Worm (Caenorhabditis elegans) whole organism, L4/young adult: ENCODE data around the gene R10D12.10.
A peak's percentile ranks its signal among the peaks of the same experiment; 100 is the strongest.

Experiments
- W03F9.2 ChIP-seq: fragments of 150-350 bp; optimal IDR thresholded peaks from 2 replicates; lab custom pipeline; 2014; ENCODE audit warnings: missing biosample characterization, missing genetic modification characterization
- dao-5 ChIP-seq: sonication (generic microtip); optimal IDR thresholded peaks from 2 replicates; lab custom pipeline; 2016; ENCODE audit warnings: missing genotype, missing genetic modification characterization, moderate library complexity, missing compliant biosample characterization
- him-1 ChIP-seq: sonication (generic microtip); optimal IDR thresholded peaks from 2 replicates; lab custom pipeline; 2016; ENCODE audit warnings: missing genotype, missing genetic modification reagents, missing genetic modification characterization, missing compliant biosample characterization

The R10D12.10 gene

DNA sequence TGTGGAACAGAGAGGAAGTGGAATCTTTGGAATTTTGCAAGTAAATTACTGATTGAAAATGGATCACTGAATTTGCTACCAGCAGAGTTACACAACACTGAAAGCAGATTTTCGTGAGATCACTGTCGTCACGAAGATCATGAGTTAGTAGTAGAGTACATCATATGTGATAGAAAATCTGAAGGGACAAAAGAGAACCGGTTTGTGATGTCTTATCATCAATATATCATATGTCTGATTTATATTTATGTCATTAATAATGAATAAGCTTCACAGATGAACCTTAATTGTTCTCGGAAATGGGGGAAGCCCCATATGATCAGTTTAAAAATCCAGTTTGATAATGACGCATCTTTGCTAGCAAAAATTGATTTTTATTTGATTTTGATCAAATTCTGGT lies 22.1 kb downstream of the R10D12.10 start:
- TF ChIP-seq W03F9.2 (tag; lab: Kevin White, UChicago) (no peak), dao-5 (no peak), him-1 (tag; lab: Kevin White, UChicago) (no peak)

ce11 chrV:13935423-13935822 lies 22.7 kb downstream of the R10D12.10 start:
- TF ChIP-seq W03F9.2 (tag; lab: Kevin White, UChicago): no peak
- TF ChIP-seq him-1 (tag; lab: Kevin White, UChicago): no peak
- no peak for TF ChIP-seq dao-5

DNA sequence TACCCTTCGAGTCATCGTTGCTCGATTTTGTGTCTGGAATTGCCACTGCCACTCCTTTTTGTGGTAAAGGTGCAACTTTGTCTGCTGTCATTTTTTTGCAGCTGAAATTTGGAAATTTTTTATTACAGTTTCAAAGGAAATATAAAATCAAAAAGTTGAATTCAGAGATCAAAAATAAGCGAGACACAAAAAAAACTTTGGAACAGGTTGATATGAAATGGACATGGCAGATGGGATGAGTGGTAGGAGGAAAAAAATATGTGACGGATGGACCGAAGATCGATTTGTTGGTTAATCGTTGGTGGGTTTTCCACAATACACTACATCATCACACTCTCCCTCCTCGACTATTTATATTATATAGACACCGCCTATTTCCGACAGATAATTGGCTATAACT lies 23.6 kb downstream of the R10D12.10 start, which contains the start of gene R10D12.1:
R10D12.1 (minus strand) TSS at position 101 of the 400 bp plus-strand sequence.
- TF ChIP-seq him-1 (tag; lab: Kevin White, UChicago): no peak
- TF ChIP-seq dao-5: no peak
- TF ChIP-seq W03F9.2 (tag; lab: Kevin White, UChicago): no peak

ce11 chrV:13931952-13932351 lies 26.2 kb downstream of the R10D12.10 start:
- no peak for TF ChIP-seq him-1 (tag; lab: Kevin White, UChicago)
- TF ChIP-seq W03F9.2 (tag; lab: Kevin White, UChicago): no peak
- no peak for TF ChIP-seq dao-5

DNA sequence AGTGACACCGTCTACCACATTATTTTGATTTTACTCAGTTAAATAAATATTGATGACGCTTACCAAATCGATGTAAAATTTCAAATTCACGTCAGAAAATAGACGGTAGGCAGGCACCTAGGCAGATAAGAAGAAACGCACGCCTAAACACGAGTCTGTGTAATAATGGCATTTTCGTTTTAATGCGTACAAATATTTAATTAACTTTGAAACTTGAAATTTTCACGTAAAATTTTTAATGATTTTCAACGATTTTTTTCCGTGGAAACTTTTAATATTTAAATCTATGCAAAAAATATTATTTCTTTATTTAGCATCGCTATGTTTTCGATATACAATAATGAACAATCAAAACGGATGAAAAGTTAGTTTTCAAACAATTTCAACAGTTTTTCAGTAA lies 26.9 kb downstream of the R10D12.10 start, which contains the start of gene C06B3.16:
C06B3.16 (plus strand) TSS at position 301 of the 400 bp plus-strand sequence.
- TF ChIP-seq him-1 (tag; lab: Kevin White, UChicago) (no peak), W03F9.2 (tag; lab: Kevin White, UChicago) (no peak), dao-5 (no peak)

- TF ChIP-seq dao-5 (no peak), W03F9.2 (tag; lab: Kevin White, UChicago) (no peak), him-1 (tag; lab: Kevin White, UChicago) (no peak)
These were observed 28.6 kb downstream of the R10D12.10 start, which contains the start of gene srxa-13 for ce11 chrV:13929503-13929902. Gene srxa-13, plus strand, starts transcription at chrV:13929803.

ce11 chrV:13926398-13926797 lies 31.7 kb downstream of the R10D12.10 start, which contains the start of gene srxa-12:
Gene srxa-12, plus strand, starts transcription at chrV:13926698.
- TF ChIP-seq dao-5 (no peak), him-1 (tag; lab: Kevin White, UChicago) (no peak), W03F9.2 (tag; lab: Kevin White, UChicago) (no peak)

DNA sequence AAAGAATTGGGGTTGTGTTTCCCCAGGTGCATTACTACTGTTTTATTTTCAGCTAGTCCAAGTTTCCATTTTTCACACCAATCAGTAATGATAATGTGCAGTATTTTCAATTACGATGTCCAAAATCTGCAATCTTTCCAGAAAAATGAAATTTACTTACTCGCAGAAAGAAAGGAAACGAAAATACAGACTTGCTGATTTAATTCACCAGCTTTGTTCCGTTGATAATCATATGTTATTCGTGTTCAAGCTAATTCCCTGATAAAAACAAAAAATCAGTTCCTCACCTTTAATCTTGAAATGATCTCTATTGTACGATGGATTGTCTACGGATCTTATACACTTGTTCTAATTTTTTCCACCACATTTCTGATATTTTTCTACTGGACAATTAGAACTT lies 34.3 kb downstream of the R10D12.10 start, which contains the start of gene srxa-11:
srxa-11 (plus strand) TSS at position 301 of the 400 bp plus-strand sequence.
- TF ChIP-seq dao-5: no peak
- no peak for TF ChIP-seq W03F9.2 (tag; lab: Kevin White, UChicago)
- no peak for TF ChIP-seq him-1 (tag; lab: Kevin White, UChicago)

ce11 chrV:13920730-13921129 lies 37.4 kb downstream of the R10D12.10 start, which contains the start of gene srx-42:
Gene srx-42, plus strand, starts transcription at chrV:13921030.
- TF ChIP-seq dao-5: no peak
- TF ChIP-seq W03F9.2 (tag; lab: Kevin White, UChicago): no peak

- no peak for TF ChIP-seq dao-5
These were observed 39.8 kb downstream of the R10D12.10 start, which contains the start of gene str-250 for ce11 chrV:13918341-13918740. Gene str-250, plus strand, starts transcription at chrV:13918641.

DNA sequence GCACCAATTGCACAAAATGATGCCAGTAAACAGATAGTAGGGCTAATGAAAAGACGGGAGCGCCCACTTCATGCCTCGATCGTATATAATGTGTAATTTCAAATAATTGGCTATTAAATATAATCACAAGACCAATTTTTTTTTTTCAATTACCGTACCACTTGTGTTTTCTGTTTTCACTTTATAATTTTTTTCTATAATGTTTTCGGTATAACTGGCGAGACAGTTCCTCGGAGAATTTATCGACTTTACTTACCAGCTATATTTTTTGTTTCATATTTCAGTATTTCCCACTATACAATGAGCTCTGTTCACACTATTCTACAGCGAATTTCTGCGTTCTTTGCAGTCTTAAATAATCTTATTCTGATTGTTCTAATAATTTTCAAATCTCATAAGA lies 42.0 kb downstream of the R10D12.10 start, which contains the start of gene str-252:
str-252 (plus strand) TSS at position 301 of the 400 bp plus-strand sequence.
- TF ChIP-seq W03F9.2 (tag; lab: Kevin White, UChicago) (no peak), him-1 (tag; lab: Kevin White, UChicago) (no peak), dao-5 (no peak)

- TF ChIP-seq him-1 (tag; lab: Kevin White, UChicago): no peak
- no peak for TF ChIP-seq W03F9.2 (tag; lab: Kevin White, UChicago)
- TF ChIP-seq dao-5: no peak
These were observed 42.8 kb downstream of the R10D12.10 start, which contains the start of gene gcy-32 for ce11 chrV:13915390-13915789. Gene gcy-32, minus strand, starts transcription at chrV:13915490.

DNA sequence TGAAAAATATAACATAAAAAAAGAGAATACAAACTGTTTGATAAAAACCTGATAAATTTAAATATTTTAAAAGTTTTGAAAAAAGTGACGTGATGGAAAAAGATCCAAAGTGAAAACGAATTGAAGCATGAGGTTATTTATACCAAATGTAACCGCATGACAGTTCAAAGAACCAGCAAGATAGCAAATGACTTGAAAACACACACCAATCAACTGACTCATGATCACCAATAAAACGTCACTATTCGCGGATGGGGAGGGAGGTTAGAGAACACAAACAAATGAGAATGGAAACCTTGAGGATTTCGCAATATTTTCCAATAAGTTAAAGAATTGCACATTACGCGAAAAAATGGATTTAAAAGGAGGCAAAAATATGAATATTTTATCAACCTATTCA lies 48.7 kb downstream of the R10D12.10 start, which contains the start of gene C06B3.7:
C06B3.7 (plus strand) TSS at position 287 of the 400 bp plus-strand sequence.
- TF ChIP-seq him-1 (tag; lab: Kevin White, UChicago) (no peak), W03F9.2 (tag; lab: Kevin White, UChicago) (peak; percentile 73)

DNA sequence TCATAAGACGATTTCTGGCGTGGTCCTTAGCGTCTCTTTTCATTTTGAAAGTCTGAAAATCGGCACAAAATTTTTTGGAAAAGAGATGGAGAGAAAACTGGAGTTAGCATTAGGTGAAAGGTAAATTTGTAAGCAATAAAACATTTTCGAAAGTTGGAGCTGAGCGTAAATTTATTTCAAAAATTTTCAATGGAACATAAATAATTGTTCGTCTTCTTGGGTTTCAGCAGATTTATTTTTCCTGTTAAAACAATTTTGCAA lies 49.3 kb downstream of the R10D12.10 start, which contains the start of gene C06B3.6:
C06B3.6 (minus strand) TSS at position 52 of the 261 bp plus-strand sequence.
- TF ChIP-seq W03F9.2 (tag; lab: Kevin White, UChicago) (no peak), dao-5 (no peak), him-1 (tag; lab: Kevin White, UChicago) (no peak)
